Fruit fly (Drosophila melanogaster): ENCODE results near the gene CG31086.

Gene CG31086

dm6 chr3R:26228026-26228635 is 43.1 kb downstream of the CG31086 start (continued):
- TF ChIP-seq CG33557 (GFP tag; optimal IDR thresholded peaks at IDR 0.05) = peak; percentile 92
- peak; percentile 68 for TF ChIP-seq dimm (GFP tag; IDR thresholded peaks at IDR 0.05)
- peak; percentile 85 for TF ChIP-seq NC2α (GFP tag; optimal IDR thresholded peaks at IDR 0.05)
- TF ChIP-seq tup (GFP tag; optimal IDR thresholded peaks at IDR 0.05) = peak; percentile 92
- peak; percentile 73 for TF ChIP-seq ash1 (GFP tag; optimal IDR thresholded peaks at IDR 0.05)
- TF ChIP-seq zf30C (GFP tag; optimal IDR thresholded peaks at IDR 0.05) = no peak
- no peak for TF ChIP-seq CG10267 (tag; optimal IDR thresholded peaks at IDR 0.05)
- peak; percentile 78 for TF ChIP-seq CG2120 (GFP tag; optimal IDR thresholded peaks at IDR 0.05)
- peak; percentile 90 for TF ChIP-seq repo (GFP tag; optimal IDR thresholded peaks at IDR 0.05)
- peak; percentile 16 for TF ChIP-seq chn (GFP tag; optimal IDR thresholded peaks at IDR 0.05)
- peak; percentile 76 for TF ChIP-seq cato (GFP tag; optimal IDR thresholded peaks at IDR 0.05; ENCODE audit: borderline replicate concordance)
- peak; percentile 70 for TF ChIP-seq CG2712 (tag; optimal IDR thresholded peaks at IDR 0.05)
- TF ChIP-seq emc (GFP tag; optimal IDR thresholded peaks at IDR 0.05) = peak; percentile 23
- TF ChIP-seq bab2 (GFP tag; optimal IDR thresholded peaks at IDR 0.05) = peak; percentile 58
- peak; percentile 51; the same call in 1 of the 2 replicates for TF ChIP-seq Oaz (GFP tag; IDR thresholded peaks at IDR 0.05)
- TF ChIP-seq H15 (GFP tag; IDR thresholded peaks at IDR 0.05) = peak; percentile 79
- TF ChIP-seq CG8478 (optimal IDR thresholded peaks at IDR 0.05) = no peak
- peak; percentile 87 for TF ChIP-seq mirr (GFP tag; optimal IDR thresholded peaks at IDR 0.05)
- TF ChIP-seq CG7786 (GFP tag; optimal IDR thresholded peaks at IDR 0.05) = peak; percentile 87
- peak; percentile 92 for TF ChIP-seq Hmr (GFP tag; optimal IDR thresholded peaks at IDR 0.05)
- peak; percentile 77 for TF ChIP-seq CG1647 (GFP tag; optimal IDR thresholded peaks at IDR 0.05)
- peak; percentile 77; the same call in 2 of the 3 replicates for TF ChIP-seq z (GFP tag; IDR thresholded peaks at IDR 0.05)
- TF ChIP-seq br (optimal IDR thresholded peaks at IDR 0.05) = no peak
- TF ChIP-seq CG17385 (GFP tag; optimal IDR thresholded peaks at IDR 0.05) = peak; percentile 75
- TF ChIP-seq Abd-B (GFP tag; optimal IDR thresholded peaks at IDR 0.05) = no peak
- peak; percentile 81 for TF ChIP-seq pfk (GFP tag; optimal IDR thresholded peaks at IDR 0.05)
- TF ChIP-seq CG5245 (GFP tag; optimal IDR thresholded peaks at IDR 0.05) = peak; percentile 60
- peak; percentile 80 for TF ChIP-seq B-H2 (GFP tag; optimal IDR thresholded peaks at IDR 0.05)
- TF ChIP-seq CrebB (tag; optimal IDR thresholded peaks at IDR 0.05) = peak; percentile 87
- TF ChIP-seq CG14860 (GFP tag; IDR thresholded peaks at IDR 0.05; ENCODE audit: partially characterized antibody) = no peak
- peak; percentile 59; the same call in 1 of the 2 replicates for TF ChIP-seq al (GFP tag; IDR thresholded peaks at IDR 0.05)
- peak in 1 of 2 experiments; percentile 89 for TF ChIP-seq bsh (GFP tag; optimal IDR thresholded peaks at IDR 0.05)
- no peak for TF ChIP-seq nmo (GFP tag; optimal IDR thresholded peaks at IDR 0.05)
- TF ChIP-seq pho (GFP tag; optimal IDR thresholded peaks at IDR 0.05) = peak; percentile 86
- peak; percentile 85 for TF ChIP-seq CG9876 (GFP tag; optimal IDR thresholded peaks at IDR 0.05)
- no peak for TF ChIP-seq CG6791 (GFP tag; IDR thresholded peaks at IDR 0.05; ENCODE audit: partially characterized antibody)
- TF ChIP-seq Pdp1 (GFP tag; optimal IDR thresholded peaks at IDR 0.05) = peak; percentile 69 to 78
- no peak for TF ChIP-seq pan (optimal IDR thresholded peaks at IDR 0.05)
- peak in 1 of 2 experiments; percentile 74 for TF ChIP-seq pan (GFP tag; optimal IDR thresholded peaks at IDR 0.05 in 1 of 2, IDR thresholded peaks at IDR 0.05 in 1 of 2)
- TF ChIP-seq hb (GFP tag; IDR thresholded peaks at IDR 0.05; ENCODE audit: partially characterized antibody) = no peak
- peak; percentile 81 for TF ChIP-seq PHDP (tag; optimal IDR thresholded peaks at IDR 0.05)
- peak; percentile 62 for TF ChIP-seq dmrt11E (tag; optimal IDR thresholded peaks at IDR 0.05)
- TF ChIP-seq Jarid2 (GFP tag; optimal IDR thresholded peaks at IDR 0.05) = peak; percentile 66
- peak; percentile 48 for TF ChIP-seq grau (tag; optimal IDR thresholded peaks at IDR 0.05)
- no peak for TF ChIP-seq Hr39 (optimal IDR thresholded peaks at IDR 0.05)
- peak; percentile 86 for TF ChIP-seq Mes4 (GFP tag; optimal IDR thresholded peaks at IDR 0.05)
- peak; percentile 77 for TF ChIP-seq CG31365 (tag; optimal IDR thresholded peaks at IDR 0.05)
- peak; percentile 86 for TF ChIP-seq gro (GFP tag; optimal IDR thresholded peaks at IDR 0.05)
- TF ChIP-seq MBD-R2 (GFP tag; IDR thresholded peaks at IDR 0.05) = peak; percentile 55; the same call in 1 of the 2 replicates
- peak; percentile 35 for TF ChIP-seq CG6654 (GFP tag; optimal IDR thresholded peaks at IDR 0.05)
